Worm (Caenorhabditis elegans): ENCODE results near the gene sri-42.

- TF ChIP-seq bed-2 (GFP tag; IDR thresholded peaks at IDR 0.05) (no peak), Y53G8AR.9 (GFP tag; conservative IDR thresholded peaks at IDR 0.05) (no peak)
Measured at ce11 chrII:3100546-3100945, 42.2 kb downstream of the sri-42 start, which contains the start of gene srg-24.

Measured in whole organism, young adult.